Worm (Caenorhabditis elegans) whole organism, L4 larva: ENCODE measurements around the gene panl-2.

ENCODE experiments used
- ceh-44 ChIP-seq: fragments of 200-800 bp; sonication (Bioruptor generic); IDR thresholded peaks from 2 replicates; pipeline ENCODE4 v1.3.6; 2022; ENCODE audit warnings: missing genetic modification reagents, missing genetic modification characterization, missing compliant biosample characterization
- dpl-1 ChIP-seq: fragments of 150-350 bp; optimal IDR thresholded peaks from 2 replicates; lab custom pipeline; 2014; ENCODE audit warnings: missing biosample characterization, missing genetic modification reagents, missing genetic modification characterization
- hlh-30 ChIP-seq: sonication (generic microtip); optimal IDR thresholded peaks from 2 replicates; lab custom pipeline; 2017; ENCODE audit warnings: antibody characterized with exemption, mild to moderate bottlenecking, missing genetic modification characterization, missing compliant biosample characterization; ENCODE audit not compliant: insufficient read depth
- mep-1 ChIP-seq: fragments of 150-350 bp; sonication (generic microtip); optimal IDR thresholded peaks from 3 replicates; lab custom pipeline; 2014; ENCODE audit warnings: missing biosample characterization, missing genetic modification characterization
- nhr-237 ChIP-seq: sonication (generic microtip); optimal IDR thresholded peaks from 2 replicates; lab custom pipeline; 2017; ENCODE audit warnings: missing biosample characterization, missing genetic modification characterization
- nhr-76 ChIP-seq: fragments of 150-350 bp; optimal IDR thresholded peaks from 2 replicates; lab custom pipeline; 2014; ENCODE audit warnings: missing biosample characterization, missing genetic modification characterization
- nhr-77 ChIP-seq: fragments of 150-350 bp; optimal IDR thresholded peaks from 2 replicates; lab custom pipeline; 2014; ENCODE audit warnings: missing biosample characterization, missing genetic modification characterization
- unc-130 ChIP-seq: sonication (generic microtip); optimal IDR thresholded peaks from 2 replicates; lab custom pipeline; 2016; ENCODE audit warnings: missing genetic modification reagents, missing genetic modification characterization, missing compliant biosample characterization
- unc-62 ChIP-seq, 3 experiments: fragments of 150-350 bp in 1 of 3; sonication (generic microtip); optimal IDR thresholded peaks in 2 of 3; peaks in 1 of 3; 1 replicate in 1 of 3; 2 replicates in 2 of 3; lab custom pipeline; 2014 to 2017; ENCODE audit warnings: missing biosample characterization in 3 of 3, missing genetic modification characterization in 3 of 3, missing genetic modification reagents in 3 of 3, missing genotype in 1 of 3
- vab-7 ChIP-seq: fragments of 200-800 bp; sonication (Bioruptor generic); IDR thresholded peaks from 2 replicates; pipeline ENCODE4 v1.3.6; 2022; ENCODE audit warnings: missing genetic modification reagents, missing genetic modification characterization, missing compliant biosample characterization
- zip-11 ChIP-seq: fragments of 200-800 bp; sonication (Bioruptor generic); IDR thresholded peaks from 2 replicates; pipeline ENCODE4 v1.3.6; 2022; ENCODE audit warnings: missing genetic modification characterization, missing compliant biosample characterization
- ztf-11 ChIP-seq: fragments of 150-350 bp; optimal IDR thresholded peaks from 2 replicates; lab custom pipeline; 2014; ENCODE audit warnings: missing biosample characterization, missing genetic modification characterization

DNA sequence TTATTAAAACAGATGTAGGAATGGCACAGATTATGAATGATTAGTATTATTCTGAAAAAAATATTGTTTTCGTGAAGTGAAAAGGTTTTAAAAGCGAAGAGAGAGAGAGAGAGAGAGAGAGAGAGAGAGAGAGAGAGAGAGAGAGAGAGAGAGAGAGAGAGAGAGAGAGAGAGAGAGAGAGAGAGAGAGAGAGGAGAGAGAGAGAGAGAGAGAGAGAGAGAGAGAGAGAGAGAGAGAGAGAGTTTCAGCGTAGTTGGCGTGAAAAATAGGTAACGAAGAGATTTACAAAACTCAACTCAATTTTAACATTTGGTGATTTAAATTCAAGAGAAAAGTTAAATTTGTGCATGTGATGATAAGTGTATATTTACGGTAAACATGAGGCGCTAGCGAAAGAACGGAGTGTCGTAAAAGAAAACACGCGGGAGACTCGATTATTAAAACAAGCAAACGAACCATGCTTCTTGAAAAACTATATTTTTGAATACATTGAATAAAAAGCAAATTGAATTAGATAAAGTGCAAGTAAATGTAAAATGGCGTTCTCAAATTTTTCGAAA is at the start of gene panl-2:
- TF ChIP-seq unc-62 (GFP tag; optimal IDR thresholded peaks at IDR 0.05 in 1 of 2; lab: Kevin White, UChicago) (no peak), unc-62 (tag; optimal IDR thresholded peaks at IDR 0.05; lab: Kevin White, UChicago) (no peak), unc-130 (GFP tag; lab: Kevin White, UChicago) (no peak), hlh-30 (tag; lab: Kevin White, UChicago) (peak; percentile 91), nhr-77 (tag; lab: Kevin White, UChicago) (no peak), mep-1 (tag; lab: Kevin White, UChicago) (peak; percentile 24), nhr-76 (no peak), vab-7 (GFP tag; lab: Robert Waterston, UW) (no peak), ztf-11 (tag; lab: Kevin White, UChicago) (no peak), dpl-1 (peak; percentile 86), nhr-237 (no peak), ceh-44 (no peak), zip-11 (GFP tag; lab: Robert Waterston, UW) (no peak)
